Worm (Caenorhabditis elegans) whole organism, young adult: ENCODE results near the gene hum-8.
A peak's percentile ranks its signal among the peaks of the same experiment; 100 is the strongest.

Experiments
- B0035.1 ChIP-seq: sonication (generic microtip); optimal IDR thresholded peaks from 2 replicates; lab custom pipeline; 2016; ENCODE audit warnings: missing genetic modification characterization, mild to moderate bottlenecking, missing compliant biosample characterization, missing genotype, missing genetic modification reagents
- D2030.7 ChIP-seq: fragments of 200-800 bp; sonication (Bioruptor generic); IDR thresholded peaks from 2 replicates; pipeline ENCODE4 v1.3.6; 2022; ENCODE audit warnings: missing genetic modification reagents, missing genetic modification characterization, missing compliant biosample characterization
- F33H1.4 ChIP-seq: fragments of 200-800 bp; sonication (Bioruptor generic); IDR thresholded peaks from 2 replicates; pipeline ENCODE4 v1.3.6; 2022; ENCODE audit warnings: missing genetic modification reagents, missing genetic modification characterization, missing compliant biosample characterization
- F39B2.1 ChIP-seq: fragments of 200-800 bp; sonication (Bioruptor generic); IDR thresholded peaks from 2 replicates; pipeline ENCODE4 v1.3.6; 2022; ENCODE audit warnings: missing genetic modification reagents, missing genetic modification characterization, missing compliant biosample characterization
- F57A8.1 ChIP-seq: fragments of 200-800 bp; sonication (Bioruptor generic); optimal IDR thresholded peaks from 2 replicates; lab custom pipeline; 2018; ENCODE audit warnings: mild to moderate bottlenecking, missing genetic modification characterization, moderate library complexity, missing compliant biosample characterization
- K12H6.12 ChIP-seq: fragments of 200-800 bp; sonication (Bioruptor generic); optimal IDR thresholded peaks from 2 replicates; lab custom pipeline; 2018; ENCODE audit warnings: mild to moderate bottlenecking, missing genetic modification characterization, missing compliant biosample characterization
- T07F8.4 ChIP-seq: sonication (generic microtip); optimal IDR thresholded peaks from 2 replicates; lab custom pipeline; 2016; ENCODE audit warnings: mild to moderate bottlenecking, missing genetic modification characterization, moderate library complexity, missing compliant biosample characterization
- Y67H2A.10 ChIP-seq: fragments of 200-800 bp; sonication (Bioruptor generic); conservative IDR thresholded peaks from 2 replicates; pipeline ENCODE4 v1.3.6; 2022; ENCODE audit warnings: missing genetic modification reagents, missing genetic modification characterization, missing compliant biosample characterization
- Y79H2A.3 ChIP-seq: fragments of 200-800 bp; sonication (Bioruptor generic); conservative IDR thresholded peaks from 2 replicates; pipeline ENCODE4 v1.3.6; 2022; ENCODE audit warnings: missing genetic modification reagents, missing genetic modification characterization, missing compliant biosample characterization
- Y95B8A.8 ChIP-seq: fragments of 200-800 bp; sonication (Bioruptor generic); IDR thresholded peaks from 2 replicates; pipeline ENCODE4 v1.3.6; 2022; ENCODE audit warnings: missing genetic modification reagents, missing genetic modification characterization, missing compliant biosample characterization
- ZK185.1 ChIP-seq: sonication (generic microtip); optimal IDR thresholded peaks from 2 replicates; lab custom pipeline; 2016; ENCODE audit warnings: mild to moderate bottlenecking, missing genetic modification characterization, missing compliant biosample characterization; ENCODE audit not compliant: poor library complexity, severe bottlenecking
- ama-1 ChIP-seq, 3 experiments: fragments of 150-350 bp in 1 of 3; sonication (generic microtip) in 2 of 3; optimal IDR thresholded peaks; 2 replicates each; lab custom pipeline; 2014 to 2018; ENCODE audit warnings: missing biosample characterization in 2 of 3, missing genetic modification characterization in 2 of 3, missing genetic modification reagents in 2 of 3
- aptf-3 ChIP-seq: fragments of 200-800 bp; sonication (Bioruptor generic); IDR thresholded peaks from 2 replicates; pipeline ENCODE4 v1.3.6; 2022; ENCODE audit warnings: missing genetic modification characterization, missing compliant biosample characterization
- athp-1 ChIP-seq: sonication (generic microtip); optimal IDR thresholded peaks from 2 replicates; lab custom pipeline; 2017; ENCODE audit warnings: mild to moderate bottlenecking, missing genetic modification characterization, missing compliant biosample characterization
- attf-3 ChIP-seq: fragments of 200-800 bp; sonication (Bioruptor generic); conservative IDR thresholded peaks from 2 replicates; pipeline ENCODE4 v1.3.6; 2022; ENCODE audit warnings: missing genetic modification reagents, missing genetic modification characterization, missing compliant biosample characterization
- cebp-2 ChIP-seq: fragments of 200-800 bp; sonication (Bioruptor generic); IDR thresholded peaks from 2 replicates; pipeline ENCODE4 v1.3.6; 2022; ENCODE audit warnings: missing genetic modification characterization, missing compliant biosample characterization
- ceh-40 ChIP-seq: fragments of 200-800 bp; sonication (Bioruptor generic); IDR thresholded peaks from 2 replicates; pipeline ENCODE4 v1.3.6; 2022; ENCODE audit warnings: missing genetic modification characterization, missing compliant biosample characterization
- ceh-58 ChIP-seq: fragments of 200-800 bp; sonication (Bioruptor generic); IDR thresholded peaks from 2 replicates; pipeline ENCODE4 v1.3.6; 2022; ENCODE audit warnings: missing genetic modification characterization, missing compliant biosample characterization
- chd-7 ChIP-seq: sonication (generic microtip); optimal IDR thresholded peaks from 2 replicates; lab custom pipeline; 2016; ENCODE audit warnings: mild to moderate bottlenecking, missing genetic modification characterization, moderate library complexity, missing compliant biosample characterization
- dpff-1 ChIP-seq: sonication (generic microtip); optimal IDR thresholded peaks from 2 replicates; lab custom pipeline; 2017; ENCODE audit warnings: mild to moderate bottlenecking, missing genetic modification characterization, missing compliant biosample characterization
- dpl-1 ChIP-seq: fragments of 150-350 bp; optimal IDR thresholded peaks from 2 replicates; lab custom pipeline; 2014; ENCODE audit warnings: missing biosample characterization, missing genetic modification reagents, missing genetic modification characterization
- him-1 ChIP-seq: sonication (generic microtip); optimal IDR thresholded peaks from 2 replicates; lab custom pipeline; 2016; ENCODE audit warnings: missing genotype, missing genetic modification reagents, missing genetic modification characterization, missing compliant biosample characterization
- hlh-12 ChIP-seq: sonication (generic microtip); optimal IDR thresholded peaks from 2 replicates; lab custom pipeline; 2016; ENCODE audit warnings: missing genetic modification characterization, missing compliant biosample characterization
- hmg-1.2 ChIP-seq: fragments of 200-800 bp; sonication (Bioruptor generic); IDR thresholded peaks from 2 replicates; pipeline ENCODE4 v1.3.6; 2022; ENCODE audit warnings: missing genetic modification reagents, missing genetic modification characterization, missing compliant biosample characterization
- lag-1 ChIP-seq: fragments of 200-800 bp; sonication (Bioruptor generic); IDR thresholded peaks from 2 replicates; pipeline ENCODE4 v1.3.6; 2022; ENCODE audit warnings: missing genetic modification reagents, missing genetic modification characterization, missing compliant biosample characterization
- let-526 ChIP-seq: fragments of 200-800 bp; sonication (Bioruptor generic); IDR thresholded peaks from 2 replicates; pipeline ENCODE4 v1.3.6; 2022; ENCODE audit warnings: missing genetic modification reagents, missing genetic modification characterization, missing compliant biosample characterization
- let-607 ChIP-seq, 2 experiments: fragments of 200-800 bp in 1 of 2; sonication (Bioruptor generic) in 1 of 2; sonication (generic microtip) in 1 of 2; optimal IDR thresholded peaks; 2 replicates each; lab custom pipeline; 2016 to 2018; ENCODE audit warnings: mild to moderate bottlenecking in 2 of 2, missing compliant biosample characterization in 2 of 2, missing genetic modification characterization in 2 of 2, moderate library complexity in 2 of 2, missing genotype in 1 of 2
- lsl-1 ChIP-seq: fragments of 200-800 bp; sonication (Bioruptor generic); optimal IDR thresholded peaks from 2 replicates; lab custom pipeline; 2018; ENCODE audit warnings: mild to moderate bottlenecking, missing genetic modification characterization, moderate library complexity, missing compliant biosample characterization
- madf-10 ChIP-seq: sonication (generic microtip); optimal IDR thresholded peaks from 2 replicates; lab custom pipeline; 2016; ENCODE audit warnings: mild to moderate bottlenecking, missing genetic modification characterization, missing compliant biosample characterization
- madf-6 ChIP-seq: fragments of 200-800 bp; sonication (Bioruptor generic); IDR thresholded peaks from 2 replicates; pipeline ENCODE4 v1.3.6; 2022; ENCODE audit warnings: missing genetic modification reagents, missing genetic modification characterization, missing compliant biosample characterization
- madf-8 ChIP-seq: fragments of 200-800 bp; sonication (Bioruptor generic); conservative IDR thresholded peaks from 2 replicates; pipeline ENCODE4 v1.3.6; 2022; ENCODE audit warnings: missing genetic modification reagents, missing genetic modification characterization, missing compliant biosample characterization
- nfya-1 ChIP-seq: sonication (generic microtip); optimal IDR thresholded peaks from 2 replicates; lab custom pipeline; 2017; ENCODE audit warnings: antibody characterized with exemption, missing compliant biosample characterization, missing genetic modification characterization, borderline replicate concordance; ENCODE audit not compliant: insufficient read depth
- nfyb-1 ChIP-seq: fragments of 200-800 bp; sonication (Bioruptor generic); IDR thresholded peaks from 2 replicates; pipeline ENCODE4 v1.3.6; 2022; ENCODE audit warnings: missing genetic modification reagents, missing genetic modification characterization, missing compliant biosample characterization
- nhr-120 ChIP-seq: fragments of 200-800 bp; sonication (Bioruptor generic); IDR thresholded peaks from 2 replicates; pipeline ENCODE4 v1.3.6; 2022; ENCODE audit warnings: missing genetic modification characterization, missing compliant biosample characterization
- nhr-179 ChIP-seq: sonication (generic microtip); optimal IDR thresholded peaks from 2 replicates; lab custom pipeline; 2016; ENCODE audit warnings: mild to moderate bottlenecking, missing genetic modification characterization, missing compliant biosample characterization
- nhr-80 ChIP-seq: sonication (generic microtip); optimal IDR thresholded peaks from 2 replicates; lab custom pipeline; 2016; ENCODE audit warnings: missing genetic modification characterization, missing compliant biosample characterization
- nhr-90 ChIP-seq: sonication (generic microtip); optimal IDR thresholded peaks from 2 replicates; lab custom pipeline; 2016; ENCODE audit warnings: missing genotype, mild to moderate bottlenecking, missing genetic modification characterization, missing compliant biosample characterization
- pbrm-1 ChIP-seq: fragments of 200-800 bp; sonication (Bioruptor generic); IDR thresholded peaks from 2 replicates; pipeline ENCODE4 v1.3.6; 2022; ENCODE audit warnings: missing genetic modification reagents, missing genetic modification characterization, missing compliant biosample characterization
- rcor-1 ChIP-seq: fragments of 200-800 bp; sonication (Bioruptor generic); IDR thresholded peaks from 2 replicates; pipeline ENCODE4 v1.3.6; 2022; ENCODE audit warnings: missing genetic modification reagents, missing genetic modification characterization, missing compliant biosample characterization
- rec-8 ChIP-seq, 2 experiments: sonication (generic microtip); optimal IDR thresholded peaks; 2 replicates each; lab custom pipeline; 2016; ENCODE audit warnings: mild to moderate bottlenecking in 2 of 2, missing genetic modification characterization in 2 of 2, missing genetic modification reagents in 2 of 2, missing genotype in 2 of 2, missing biosample characterization in 1 of 2, missing compliant biosample characterization in 1 of 2, moderate library complexity in 1 of 2
- sdz-38 ChIP-seq: sonication (generic microtip); optimal IDR thresholded peaks from 2 replicates; lab custom pipeline; 2016; ENCODE audit warnings: missing genotype, missing genetic modification characterization, missing compliant biosample characterization
- snpc-1.1 ChIP-seq: sonication (generic microtip); optimal IDR thresholded peaks from 2 replicates; lab custom pipeline; 2017; ENCODE audit warnings: missing genetic modification characterization, mild to moderate bottlenecking, missing compliant biosample characterization, antibody characterized with exemption, moderate library complexity, missing genotype, missing genetic modification reagents; ENCODE audit not compliant: insufficient read depth
- snpc-4 ChIP-seq, 5 experiments: fragments of 150-350 bp in 1 of 5; sonication (generic microtip) in 4 of 5; optimal IDR thresholded peaks; 2 replicates each; lab custom pipeline; 2014 to 2018; ENCODE audit warnings: missing genetic modification characterization in 5 of 5, missing biosample characterization in 3 of 5, antibody characterized with exemption in 2 of 5, mild to moderate bottlenecking in 2 of 5, missing compliant biosample characterization in 2 of 5, missing genotype in 2 of 5, moderate library complexity in 2 of 5, missing genetic modification reagents in 1 of 5
- tbp1 ChIP-seq: fragments of 200-800 bp; sonication (Bioruptor generic); optimal IDR thresholded peaks from 2 replicates; lab custom pipeline; 2018; ENCODE audit warnings: mild to moderate bottlenecking, missing genetic modification characterization, missing compliant biosample characterization
- tbx-9 ChIP-seq: sonication (generic microtip); optimal IDR thresholded peaks from 2 replicates; lab custom pipeline; 2016; ENCODE audit warnings: borderline replicate concordance, missing genetic modification characterization, inconsistent platforms, missing compliant biosample characterization
- xnd-1 ChIP-seq: sonication (generic microtip); optimal IDR thresholded peaks from 2 replicates; lab custom pipeline; 2016; ENCODE audit warnings: missing genotype, missing genetic modification reagents, missing genetic modification characterization, missing compliant biosample characterization
- ztf-25 ChIP-seq: fragments of 200-800 bp; sonication (Bioruptor generic); IDR thresholded peaks from 2 replicates; pipeline ENCODE4 v1.3.6; 2022; ENCODE audit warnings: missing genetic modification reagents, missing genetic modification characterization, missing compliant biosample characterization
- ztf-6 ChIP-seq: fragments of 200-800 bp; sonication (Bioruptor generic); IDR thresholded peaks from 2 replicates; pipeline ENCODE4 v1.3.6; 2022; ENCODE audit warnings: missing genetic modification reagents, missing genetic modification characterization, missing compliant biosample characterization

The hum-8 gene

DNA sequence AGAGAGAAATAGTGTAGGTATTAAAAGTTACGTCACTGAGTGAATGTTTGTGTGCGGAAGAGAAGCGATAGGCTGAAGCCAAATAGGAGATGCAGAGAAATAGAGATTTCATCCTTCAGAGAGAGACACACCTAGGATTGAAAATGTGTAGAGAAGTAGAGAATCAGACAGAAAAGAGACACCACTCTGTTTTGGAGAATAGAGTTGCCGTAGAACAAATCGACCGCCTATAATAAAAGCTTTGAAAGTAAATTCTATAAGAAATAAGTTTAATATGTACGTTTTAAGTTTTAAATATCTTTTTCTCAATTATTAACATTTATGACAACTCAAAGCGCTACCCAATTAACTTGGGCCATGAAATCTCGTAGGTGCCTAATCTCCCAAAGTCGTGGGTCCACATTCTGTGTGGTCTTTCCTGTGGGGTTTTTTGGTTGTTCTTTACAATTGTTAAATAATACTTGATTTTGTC lies 29.9 kb downstream of the hum-8 start, which contains the start of gene T07A9.12:
Gene T07A9.12 (plus strand): TSS at position 448 of the 472 bp plus-strand sequence.
- TF ChIP-seq hlh-12 (tag; lab: Kevin White, UChicago) (no peak), sdz-38 (tag; lab: Kevin White, UChicago) (no peak), aptf-3 (GFP tag; lab: Robert Waterston, UW) (no peak), tbp1 (GFP tag; lab: Kevin White, UChicago) (no peak), F57A8.1 (GFP tag; lab: Kevin White, UChicago) (no peak), nhr-120 (GFP tag; lab: Robert Waterston, UW) (no peak), rcor-1 (GFP tag; lab: Robert Waterston, UW) (no peak), lag-1 (no peak), xnd-1 (no peak), T07F8.4 (tag; lab: Kevin White, UChicago) (no peak), K12H6.12 (tag; lab: Kevin White, UChicago) (peak; percentile 75), madf-6 (GFP tag; lab: Robert Waterston, UW) (no peak), let-526 (GFP tag; lab: Robert Waterston, UW) (no peak), ztf-6 (no peak), cebp-2 (no peak), madf-10 (tag; lab: Kevin White, UChicago) (peak; percentile 32), madf-8 (no peak), F33H1.4 (GFP tag; lab: Robert Waterston, UW) (no peak), pbrm-1 (GFP tag; lab: Robert Waterston, UW) (no peak), nhr-80 (tag; lab: Kevin White, UChicago) (peak; percentile 45), snpc-4 (GFP tag; optimal IDR thresholded peaks at IDR 0.05; lab: Kevin White, UChicago) (no peak), snpc-4 (tag; optimal IDR thresholded peaks at IDR 0.05; lab: Kevin White, UChicago) (peak in 1 of 4 experiments; percentile 34), Y67H2A.10 (no peak), chd-7 (tag; lab: Kevin White, UChicago) (no peak), B0035.1 (tag; lab: Kevin White, UChicago) (no peak), hmg-1.2 (GFP tag; lab: Robert Waterston, UW) (peak; percentile 93), nfya-1 (tag; lab: Kevin White, UChicago) (no peak), tbx-9 (tag; lab: Kevin White, UChicago) (no peak), ZK185.1 (tag; lab: Kevin White, UChicago) (no peak), Y79H2A.3 (GFP tag; lab: Robert Waterston, UW) (no peak), athp-1 (tag; lab: Kevin White, UChicago) (no peak), nhr-90 (tag; lab: Kevin White, UChicago) (no peak), attf-3 (GFP tag; lab: Robert Waterston, UW) (no peak), lsl-1 (GFP tag; lab: Kevin White, UChicago) (no peak), F39B2.1 (GFP tag; lab: Robert Waterston, UW) (no peak), ama-1 (optimal IDR thresholded peaks at IDR 0.05; lab: Kevin White, UChicago) (no peak), ama-1 (GFP tag; optimal IDR thresholded peaks at IDR 0.05; lab: Kevin White, UChicago) (no peak), ceh-58 (GFP tag; lab: Robert Waterston, UW) (no peak), dpff-1 (tag; lab: Kevin White, UChicago) (no peak), nfyb-1 (GFP tag; lab: Robert Waterston, UW) (no peak), D2030.7 (no peak), Y95B8A.8 (GFP tag; lab: Robert Waterston, UW) (no peak), ceh-40 (GFP tag; lab: Robert Waterston, UW) (no peak), let-607 (tag; optimal IDR thresholded peaks at IDR 0.05; lab: Kevin White, UChicago) (peak in 1 of 2 experiments; percentile 32), nhr-179 (tag; lab: Kevin White, UChicago) (no peak), ztf-25 (no peak), rec-8 (tag; optimal IDR thresholded peaks at IDR 0.05; lab: Kevin White, UChicago) (no peak), him-1 (tag; lab: Kevin White, UChicago) (no peak), snpc-1.1 (tag; lab: Kevin White, UChicago) (no peak), dpl-1 (no peak)
